Worm (Caenorhabditis elegans) whole organism, L1 larva: ENCODE measurements around the gene Y25C1A.2.

ENCODE experiments used
- ama-1 ChIP-seq: fragments of 150-350 bp; optimal IDR thresholded peaks from 2 replicates; lab custom pipeline; 2014
- fos-1 ChIP-seq: fragments of 150-350 bp; optimal IDR thresholded peaks from 2 replicates; lab custom pipeline; 2014; ENCODE audit warnings: missing biosample characterization, missing genetic modification characterization
- lin-15B ChIP-seq: fragments of 150-350 bp; sonication (generic microtip); optimal IDR thresholded peaks from 3 replicates; lab custom pipeline; 2014; ENCODE audit warnings: missing biosample characterization, missing genetic modification characterization
- nhr-76 ChIP-seq: sonication (generic microtip); optimal IDR thresholded peaks from 2 replicates; lab custom pipeline; 2017; ENCODE audit warnings: missing biosample characterization, missing genetic modification characterization
- skn-1 ChIP-seq: fragments of 150-350 bp; optimal IDR thresholded peaks from 2 replicates; lab custom pipeline; 2014; ENCODE audit warnings: missing biosample characterization, missing genetic modification characterization
- sptf-1 ChIP-seq: fragments of 150-350 bp; optimal IDR thresholded peaks from 2 replicates; lab custom pipeline; 2014; ENCODE audit warnings: missing biosample characterization, missing genetic modification characterization
- unc-30 ChIP-seq: sonication (generic microtip); optimal IDR thresholded peaks from 2 replicates; lab custom pipeline; 2017; ENCODE audit warnings: missing biosample characterization, missing genetic modification characterization
- zag-1 ChIP-seq: fragments of 150-350 bp; optimal IDR thresholded peaks from 2 replicates; lab custom pipeline; 2014; ENCODE audit warnings: missing biosample characterization, missing genetic modification characterization

ce11 chrII:3063366-3063765, 49.0 kb upstream of the Y25C1A.2 start:
- TF ChIP-seq ama-1 (lab: Kevin White, UChicago) = no peak
- no peak for TF ChIP-seq skn-1 (tag; lab: Kevin White, UChicago)
- no peak for TF ChIP-seq zag-1
- TF ChIP-seq lin-15B (tag; lab: Kevin White, UChicago) = no peak
- no peak for TF ChIP-seq nhr-76 (tag; lab: Kevin White, UChicago)
- no peak for TF ChIP-seq sptf-1 (tag; lab: Kevin White, UChicago)
- no peak for TF ChIP-seq unc-30 (tag; lab: Kevin White, UChicago)
- TF ChIP-seq fos-1 (tag; lab: Kevin White, UChicago) = no peak
